Fruit fly (Drosophila melanogaster) whole organism, prepupa: ENCODE data around the gene Rhau.

Source experiments
- CG10631 ChIP-seq: fragments of 200-800 bp; sonication (Bioruptor generic); optimal IDR thresholded peaks from 2 replicates; lab custom pipeline; 2016; ENCODE audit warnings: missing biosample characterization, missing genetic modification characterization
- CG10669 ChIP-seq: fragments of 200-800 bp; sonication (Bioruptor generic); optimal IDR thresholded peaks from 3 replicates; lab custom pipeline; 2018; ENCODE audit warnings: missing biosample characterization, mild to moderate bottlenecking, missing genetic modification characterization, moderate library complexity
- CG11294 ChIP-seq: fragments of 200-800 bp; sonication (Bioruptor generic); IDR thresholded peaks from 2 replicates; pipeline ENCODE4 v1.3.6; 2022; ENCODE audit warnings: missing biosample characterization, missing genetic modification characterization
- CG11762 ChIP-seq: fragments of 200-800 bp; sonication (Bioruptor generic); optimal IDR thresholded peaks from 3 replicates; lab custom pipeline; 2016; ENCODE audit warnings: missing biosample characterization, missing genetic modification characterization; ENCODE audit not compliant: insufficient read depth
- CG15336 ChIP-seq: fragments of 200-800 bp; sonication (Bioruptor generic); IDR thresholded peaks from 2 replicates; pipeline ENCODE4 v1.3.6; 2022; ENCODE audit warnings: missing biosample characterization, missing genetic modification characterization
- CG31627 ChIP-seq: fragments of 200-800 bp; sonication (Bioruptor generic); optimal IDR thresholded peaks from 3 replicates; lab custom pipeline; 2016; ENCODE audit warnings: missing biosample characterization, missing genetic modification characterization
- CG3919 ChIP-seq: fragments of 200-800 bp; sonication (Bioruptor generic); optimal IDR thresholded peaks from 3 replicates; lab custom pipeline; 2016; ENCODE audit warnings: missing biosample characterization, missing genetic modification characterization
- CG4318 ChIP-seq: fragments of 200-800 bp; sonication (Bioruptor generic); optimal IDR thresholded peaks from 3 replicates; lab custom pipeline; 2017; ENCODE audit warnings: missing biosample characterization, mild to moderate bottlenecking, missing genetic modification characterization
- CG6163 ChIP-seq: fragments of 200-800 bp; sonication (Bioruptor generic); IDR thresholded peaks from 3 replicates; pipeline ENCODE4 v1.3.6; 2022; ENCODE audit warnings: missing biosample characterization, missing genetic modification characterization
- CG6276 ChIP-seq: fragments of 200-800 bp; sonication (Bioruptor generic); optimal IDR thresholded peaks from 2 replicates; lab custom pipeline; 2017; ENCODE audit warnings: missing biosample characterization, mild to moderate bottlenecking, missing genetic modification characterization
- CG6792 ChIP-seq: fragments of 200-800 bp; sonication (Bioruptor generic); optimal IDR thresholded peaks from 3 replicates; lab custom pipeline; 2016; ENCODE audit warnings: missing biosample characterization, missing genetic modification characterization
- CG6808 ChIP-seq: fragments of 200-800 bp; sonication (Bioruptor generic); optimal IDR thresholded peaks from 3 replicates; lab custom pipeline; 2017; ENCODE audit warnings: missing biosample characterization, missing genetic modification characterization, mild to moderate bottlenecking, moderate library complexity, missing genetic modification reagents
- CG7368 ChIP-seq: fragments of 200-800 bp; sonication (Bioruptor generic); optimal IDR thresholded peaks from 3 replicates; lab custom pipeline; 2016; ENCODE audit warnings: missing biosample characterization, missing genetic modification characterization
- CG8119 ChIP-seq: fragments of 200-800 bp; sonication (Bioruptor generic); IDR thresholded peaks from 3 replicates; pipeline ENCODE4 v1.3.6; 2022; ENCODE audit warnings: missing biosample characterization, missing genetic modification characterization
- CG8632 ChIP-seq: fragments of 200-800 bp; sonication (Bioruptor generic); optimal IDR thresholded peaks from 3 replicates; lab custom pipeline; 2016; ENCODE audit warnings: missing biosample characterization, missing genetic modification characterization
- CG9139 ChIP-seq: fragments of 200-800 bp; sonication (Bioruptor generic); optimal IDR thresholded peaks from 3 replicates; lab custom pipeline; 2017; ENCODE audit warnings: missing biosample characterization, mild to moderate bottlenecking, missing genetic modification characterization
- Eip78C ChIP-seq: fragments of 200-800 bp; sonication (Bioruptor generic); peaks from one replicate; lab custom pipeline; 2016; ENCODE audit warnings: missing biosample characterization, missing genetic modification characterization
- Eip93F ChIP-seq: fragments of 200-800 bp; sonication (Bioruptor generic); optimal IDR thresholded peaks from 2 replicates; lab custom pipeline; 2016; ENCODE audit warnings: missing biosample characterization, mild to moderate bottlenecking, missing genetic modification characterization
- Ets96B ChIP-seq: fragments of 200-800 bp; optimal IDR thresholded peaks from 2 replicates; lab custom pipeline; 2019; ENCODE audit warnings: missing biosample characterization, mild to moderate bottlenecking, missing genetic modification characterization, moderate library complexity
- Gug ChIP-seq: fragments of 200-800 bp; sonication (Bioruptor generic); IDR thresholded peaks from 2 replicates; pipeline ENCODE4 v1.3.6; 2022; ENCODE audit warnings: missing biosample characterization, missing genetic modification characterization
- Hr4 ChIP-seq: fragments of 200-800 bp; sonication (Bioruptor generic); optimal IDR thresholded peaks from 3 replicates; lab custom pipeline; 2016; ENCODE audit warnings: missing biosample characterization, missing genetic modification characterization
- Lpt ChIP-seq: fragments of 200-800 bp; sonication (Bioruptor generic); optimal IDR thresholded peaks from 3 replicates; lab custom pipeline; 2016; ENCODE audit warnings: missing biosample characterization, missing genetic modification characterization
- Smox ChIP-seq: fragments of 200-800 bp; sonication (Bioruptor generic); optimal IDR thresholded peaks from 3 replicates; lab custom pipeline; 2016; ENCODE audit warnings: missing biosample characterization, missing genetic modification characterization
- Sox102F ChIP-seq: fragments of 200-800 bp; sonication (Bioruptor generic); optimal IDR thresholded peaks from 2 replicates; lab custom pipeline; 2016; ENCODE audit warnings: missing biosample characterization, mild to moderate bottlenecking, missing genetic modification characterization
- Sox14 ChIP-seq: fragments of 200-800 bp; sonication (Bioruptor generic); optimal IDR thresholded peaks from 3 replicates; lab custom pipeline; 2016; ENCODE audit warnings: missing biosample characterization, missing genetic modification characterization
- Sox15 ChIP-seq: fragments of 200-800 bp; sonication (Bioruptor generic); optimal IDR thresholded peaks from 3 replicates; lab custom pipeline; 2016; ENCODE audit warnings: missing biosample characterization, missing genetic modification characterization
- achi ChIP-seq: fragments of 200-800 bp; sonication (Bioruptor generic); optimal IDR thresholded peaks from 3 replicates; lab custom pipeline; 2016; ENCODE audit warnings: missing biosample characterization, missing genetic modification characterization
- acj6 ChIP-seq: fragments of 200-800 bp; sonication (Bioruptor generic); optimal IDR thresholded peaks from 3 replicates; lab custom pipeline; 2016; ENCODE audit warnings: missing biosample characterization, missing genetic modification characterization
- dsx ChIP-seq: fragments of 200-800 bp; optimal IDR thresholded peaks from 3 replicates; lab custom pipeline; 2019; ENCODE audit warnings: missing biosample characterization, mild to moderate bottlenecking, missing genetic modification characterization, moderate library complexity; ENCODE audit not compliant: poor library complexity, severe bottlenecking
- eg ChIP-seq: fragments of 200-800 bp; sonication (Bioruptor generic); IDR thresholded peaks from 3 replicates; pipeline ENCODE4 v1.3.6; 2022; ENCODE audit warnings: missing biosample characterization, missing genetic modification characterization
- esn ChIP-seq: fragments of 200-800 bp; sonication (Bioruptor generic); optimal IDR thresholded peaks from 2 replicates; lab custom pipeline; 2016; ENCODE audit warnings: missing biosample characterization, mild to moderate bottlenecking, missing genetic modification characterization, moderate library complexity
- fd85E ChIP-seq: fragments of 200-800 bp; sonication (Bioruptor generic); optimal IDR thresholded peaks from 3 replicates; lab custom pipeline; 2016; ENCODE audit warnings: missing biosample characterization, missing genetic modification characterization
- fkh ChIP-seq: fragments of 200-800 bp; sonication (Bioruptor generic); optimal IDR thresholded peaks from 3 replicates; lab custom pipeline; 2017; ENCODE audit warnings: missing biosample characterization, mild to moderate bottlenecking, missing genetic modification characterization, moderate library complexity
- lz ChIP-seq: fragments of 200-800 bp; sonication (Bioruptor generic); optimal IDR thresholded peaks from 3 replicates; lab custom pipeline; 2016; ENCODE audit warnings: missing biosample characterization, missing genetic modification characterization
- pdm3 ChIP-seq: fragments of 200-800 bp; sonication (Bioruptor generic); optimal IDR thresholded peaks from 3 replicates; lab custom pipeline; 2016; ENCODE audit warnings: missing biosample characterization, missing genetic modification characterization
- svp ChIP-seq: fragments of 200-800 bp; sonication (Bioruptor generic); peaks from one replicate; lab custom pipeline; 2016; ENCODE audit warnings: missing biosample characterization, missing genetic modification characterization
- topi ChIP-seq: fragments of 200-800 bp; sonication (Bioruptor generic); optimal IDR thresholded peaks from 3 replicates; lab custom pipeline; 2016; ENCODE audit warnings: missing biosample characterization, missing genetic modification characterization
- vri ChIP-seq: fragments of 200-800 bp; sonication (Bioruptor generic); optimal IDR thresholded peaks from 3 replicates; lab custom pipeline; 2016; ENCODE audit warnings: missing biosample characterization, mild to moderate bottlenecking, missing genetic modification characterization

The Rhau gene

dm6 chr2L:20805624-20806339 lies 48.0 kb upstream of the Rhau start (continued):
- TF ChIP-seq CG6276 (GFP tag; lab: Kevin White, UChicago) (peak; percentile 65), achi (GFP tag; lab: Kevin White, UChicago) (peak; percentile 71), CG11294 (GFP tag; lab: Robert Waterston, UW) (0 out of 2 replicates have a peak, but pooled peaks have one; percentile 38), acj6 (GFP tag; lab: Kevin White, UChicago) (peak; percentile 78), CG4318 (GFP tag; lab: Kevin White, UChicago) (peak; percentile 38), CG31627 (peak; percentile 62), CG3919 (GFP tag; lab: Kevin White, UChicago) (peak; percentile 73), CG6792 (peak; percentile 67), Sox102F (GFP tag; lab: Kevin White, UChicago) (peak; percentile 78), svp (GFP tag; lab: Kevin White, UChicago) (peak; percentile 91), topi (GFP tag; lab: Kevin White, UChicago) (peak; percentile 64), Eip78C (GFP tag; lab: Kevin White, UChicago) (peak; percentile 88), eg (GFP tag; lab: Robert Waterston, UW) (peak; percentile 80), Lpt (peak; percentile 49), Ets96B (tag; lab: Kevin White, UChicago) (peak; percentile 49), CG6163 (GFP tag; lab: Robert Waterston, UW) (peak; percentile 76), CG11762 (GFP tag; lab: Kevin White, UChicago) (peak; percentile 4), pdm3 (GFP tag; lab: Kevin White, UChicago) (peak; percentile 68), Smox (GFP tag; lab: Kevin White, UChicago) (peak; percentile 73), fkh (GFP tag; lab: Kevin White, UChicago) (peak; percentile 60), fd85E (GFP tag; lab: Kevin White, UChicago) (no peak)

DNA sequence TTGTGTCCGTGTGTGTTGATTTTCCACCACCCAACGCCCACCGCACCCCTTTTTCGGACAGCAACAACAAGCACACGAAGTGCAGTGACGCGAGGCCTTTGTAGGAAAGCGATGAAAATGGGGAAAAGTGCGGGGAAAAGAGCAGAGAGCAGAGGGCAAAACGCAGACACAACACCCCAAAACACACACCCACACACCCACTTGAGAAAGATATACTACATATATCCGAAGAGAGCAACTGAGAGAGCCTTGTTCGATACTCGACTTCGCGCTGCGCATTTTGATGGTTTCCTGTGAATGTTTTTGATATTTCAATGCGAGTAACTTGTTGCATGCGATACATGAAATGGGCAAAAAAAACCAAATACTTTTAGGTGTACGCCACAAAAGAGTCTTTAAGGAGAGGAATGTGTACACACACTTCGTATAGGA lies 46.0 kb upstream of the Rhau start:
- no peak for TF ChIP-seq CG4318 (GFP tag; lab: Kevin White, UChicago)
- peak; percentile 57 for TF ChIP-seq CG7368 (GFP tag; lab: Kevin White, UChicago)
- no peak for TF ChIP-seq Sox14 (GFP tag; lab: Kevin White, UChicago)
- no peak for TF ChIP-seq Hr4 (GFP tag; lab: Kevin White, UChicago)
- TF ChIP-seq svp (GFP tag; lab: Kevin White, UChicago): peak; percentile 74
- peak; percentile 19 for TF ChIP-seq vri (GFP tag; lab: Kevin White, UChicago)
- TF ChIP-seq CG6163 (GFP tag; lab: Robert Waterston, UW): peak; percentile 50; the same call in 1 of the 3 replicates

dm6 chr2L:20802839-20803238 lies 45.1 kb upstream of the Rhau start:
- TF ChIP-seq lz (GFP tag; lab: Kevin White, UChicago): no peak
- TF ChIP-seq achi (GFP tag; lab: Kevin White, UChicago): no peak
- no peak for TF ChIP-seq Sox15 (GFP tag; lab: Kevin White, UChicago)
- peak; percentile 1 for TF ChIP-seq CG6276 (GFP tag; lab: Kevin White, UChicago)
- no peak for TF ChIP-seq CG31627
- TF ChIP-seq Gug (GFP tag; lab: Robert Waterston, UW): no peak
- no peak for TF ChIP-seq esn (GFP tag; lab: Kevin White, UChicago)
- TF ChIP-seq eg (GFP tag; lab: Robert Waterston, UW): peak; percentile 61; the same call in 2 of the 3 replicates
- no peak for TF ChIP-seq CG4318 (GFP tag; lab: Kevin White, UChicago)
- TF ChIP-seq CG8632 (GFP tag; lab: Kevin White, UChicago): no peak
- TF ChIP-seq dsx (GFP tag; lab: Kevin White, UChicago): no peak
- peak; percentile 17; the same call in 1 of the 3 replicates for TF ChIP-seq CG8119 (GFP tag; lab: Robert Waterston, UW)
- no peak for TF ChIP-seq CG15336
- TF ChIP-seq CG9139 (GFP tag; lab: Kevin White, UChicago): no peak
- peak; percentile 42; the same call in 1 of the 3 replicates for TF ChIP-seq CG6163 (GFP tag; lab: Robert Waterston, UW)
- TF ChIP-seq Eip93F (GFP tag; lab: Kevin White, UChicago): no peak
- TF ChIP-seq CG10631 (GFP tag; lab: Kevin White, UChicago): peak; percentile 15
- no peak for TF ChIP-seq CG6808 (GFP tag; lab: Kevin White, UChicago)
- peak; percentile 73 for TF ChIP-seq Eip78C (GFP tag; lab: Kevin White, UChicago)
- peak; percentile 54 for TF ChIP-seq Hr4 (GFP tag; lab: Kevin White, UChicago)
- TF ChIP-seq CG10669 (GFP tag; lab: Kevin White, UChicago): no peak
- TF ChIP-seq, all 60 proteins: peak for 7
